Fruit fly (Drosophila melanogaster): ENCODE results near the gene Mtl.

Mtl gene

dm6 chr3R:27636010-27636584 is at the start of gene Mtl, which contains the start of gene CG5611:
Gene Mtl, plus strand, starts transcription at chr3R:27636412.
Gene CG5611, minus strand, starts transcription at chr3R:27636060.
- TF ChIP-seq Sp1 (GFP tag; optimal IDR thresholded peaks at IDR 0.05) (peak; percentile 99), ey (GFP tag; optimal IDR thresholded peaks at IDR 0.05) (peak; percentile 99), N (GFP tag; optimal IDR thresholded peaks at IDR 0.05) (no peak), Vsx2 (GFP tag; optimal IDR thresholded peaks at IDR 0.05; ENCODE audit: partially characterized antibody) (no peak), Hr78 (GFP tag; optimal IDR thresholded peaks at IDR 0.05) (no peak), woc (GFP tag; optimal IDR thresholded peaks at IDR 0.05) (peak; percentile 97), GATAd (GFP tag; optimal IDR thresholded peaks at IDR 0.05) (peak; percentile 98), HLH106 (tag; optimal IDR thresholded peaks at IDR 0.05) (peak; percentile 100), h (GFP tag; optimal IDR thresholded peaks at IDR 0.05) (peak; percentile 100), Rel (GFP tag; optimal IDR thresholded peaks at IDR 0.05) (peak; percentile 92), Rel (tag; optimal IDR thresholded peaks at IDR 0.05) (peak; percentile 93), pan (optimal IDR thresholded peaks at IDR 0.05) (no peak), dsf (GFP tag; optimal IDR thresholded peaks at IDR 0.05; ENCODE audit: borderline replicate concordance) (peak; percentile 98), foxo (GFP tag; optimal IDR thresholded peaks at IDR 0.05) (peak; percentile 65 to 100), sage (GFP tag; optimal IDR thresholded peaks at IDR 0.05) (peak; percentile 98), CG32264 (GFP tag; optimal IDR thresholded peaks at IDR 0.05) (peak; percentile 95), tai (GFP tag; optimal IDR thresholded peaks at IDR 0.05) (peak; percentile 98), CrebA (GFP tag; optimal IDR thresholded peaks at IDR 0.05; ENCODE audit: borderline replicate concordance) (peak; percentile 95), brk (GFP tag; optimal IDR thresholded peaks at IDR 0.05) (peak; percentile 99), Dif (GFP tag; optimal IDR thresholded peaks at IDR 0.05; ENCODE audit: partially characterized antibody) (no peak), lola (GFP tag; optimal IDR thresholded peaks at IDR 0.05) (no peak), CG9705 (GFP tag; optimal IDR thresholded peaks at IDR 0.05) (peak; percentile 99), Dfd (GFP tag; optimal IDR thresholded peaks at IDR 0.05) (peak; percentile 97), Myc (optimal IDR thresholded peaks at IDR 0.05) (peak; percentile 96), psq (GFP tag; optimal IDR thresholded peaks at IDR 0.05) (peak; percentile 99), fru (GFP tag; optimal IDR thresholded peaks at IDR 0.05) (peak; percentile 99), Hr83 (GFP tag; optimal IDR thresholded peaks at IDR 0.05; ENCODE audit: poor library complexity, severe bottlenecking) (peak; percentile 97), Abd-B (GFP tag; optimal IDR thresholded peaks at IDR 0.05) (no peak), usp (GFP tag; optimal IDR thresholded peaks at IDR 0.05) (no peak), Hnf4 (GFP tag; optimal IDR thresholded peaks at IDR 0.05) (peak; percentile 99), dl (GFP tag; optimal IDR thresholded peaks at IDR 0.05; ENCODE audit: insufficient read depth in 1 of 2, partially characterized antibody in 2 of 2) (no peak), OdsH (GFP tag; optimal IDR thresholded peaks at IDR 0.05) (peak; percentile 100), jim (GFP tag; optimal IDR thresholded peaks at IDR 0.05) (peak; percentile 94), Mio (GFP tag; optimal IDR thresholded peaks at IDR 0.05) (peak; percentile 93), rgr (GFP tag; optimal IDR thresholded peaks at IDR 0.05) (peak; percentile 100), dmrt93B (GFP tag; optimal IDR thresholded peaks at IDR 0.05) (peak; percentile 100), Jra (GFP tag; optimal IDR thresholded peaks at IDR 0.05) (peak; percentile 98), sv (GFP tag; optimal IDR thresholded peaks at IDR 0.05) (peak; percentile 100), br (GFP tag; optimal IDR thresholded peaks at IDR 0.05) (peak; percentile 99)

DNA sequence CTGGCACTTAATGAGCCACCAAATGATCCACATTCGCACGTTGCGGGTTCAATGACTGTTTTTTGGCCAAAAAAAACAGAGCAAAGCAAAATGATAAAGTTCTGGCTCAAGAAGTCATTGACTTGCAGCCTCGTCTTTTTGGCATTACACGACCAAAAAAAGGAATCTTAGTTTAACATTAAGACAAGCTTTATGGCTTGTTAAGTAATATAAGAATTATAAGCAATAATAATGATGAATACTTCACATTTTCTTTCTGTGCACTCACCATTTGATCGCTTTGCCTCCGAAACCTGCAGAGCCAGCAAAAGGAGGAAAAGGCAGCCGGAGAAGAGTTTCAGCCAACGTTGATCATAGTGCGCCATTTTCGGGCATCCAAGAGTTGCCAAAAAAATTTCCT is 43.0 kb upstream of the Mtl start:
- peak; percentile 47 for TF ChIP-seq woc (GFP tag; optimal IDR thresholded peaks at IDR 0.05)
- no peak for TF ChIP-seq usp (GFP tag; optimal IDR thresholded peaks at IDR 0.05)
- TF ChIP-seq ey (GFP tag; optimal IDR thresholded peaks at IDR 0.05), result peak; percentile 52
- TF ChIP-seq Dif (GFP tag; optimal IDR thresholded peaks at IDR 0.05; ENCODE audit: partially characterized antibody), result no peak
- no peak for TF ChIP-seq Jra (GFP tag; optimal IDR thresholded peaks at IDR 0.05)
- TF ChIP-seq br (GFP tag; optimal IDR thresholded peaks at IDR 0.05), result peak; percentile 66
- no peak for TF ChIP-seq Hr78 (GFP tag; optimal IDR thresholded peaks at IDR 0.05)
- peak; percentile 27 for TF ChIP-seq CG9705 (GFP tag; optimal IDR thresholded peaks at IDR 0.05)
- TF ChIP-seq foxo (GFP tag; optimal IDR thresholded peaks at IDR 0.05), result peak in 1 of 2 experiments; percentile 65
- TF ChIP-seq Rel (GFP tag; optimal IDR thresholded peaks at IDR 0.05), result no peak
- TF ChIP-seq Rel (tag; optimal IDR thresholded peaks at IDR 0.05), result peak; percentile 6
- no peak for TF ChIP-seq pan (optimal IDR thresholded peaks at IDR 0.05)
- TF ChIP-seq fru (GFP tag; optimal IDR thresholded peaks at IDR 0.05), result peak; percentile 60
- no peak for TF ChIP-seq sv (GFP tag; optimal IDR thresholded peaks at IDR 0.05)
- TF ChIP-seq rgr (GFP tag; optimal IDR thresholded peaks at IDR 0.05), result no peak
- no peak for TF ChIP-seq Dfd (GFP tag; optimal IDR thresholded peaks at IDR 0.05)
- no peak for TF ChIP-seq dl (GFP tag; optimal IDR thresholded peaks at IDR 0.05; ENCODE audit: insufficient read depth in 1 of 2, partially characterized antibody in 2 of 2)
- peak; percentile 35 for TF ChIP-seq sage (GFP tag; optimal IDR thresholded peaks at IDR 0.05)
- TF ChIP-seq CG32264 (GFP tag; optimal IDR thresholded peaks at IDR 0.05), result no peak
- no peak for TF ChIP-seq brk (GFP tag; optimal IDR thresholded peaks at IDR 0.05)
- peak; percentile 71 for TF ChIP-seq psq (GFP tag; optimal IDR thresholded peaks at IDR 0.05)
- no peak for TF ChIP-seq GATAd (GFP tag; optimal IDR thresholded peaks at IDR 0.05)
- peak; percentile 43 for TF ChIP-seq OdsH (GFP tag; optimal IDR thresholded peaks at IDR 0.05)
- TF ChIP-seq dmrt93B (GFP tag; optimal IDR thresholded peaks at IDR 0.05), result no peak
- TF ChIP-seq HLH106 (tag; optimal IDR thresholded peaks at IDR 0.05), result peak; percentile 67
- TF ChIP-seq Hr83 (GFP tag; optimal IDR thresholded peaks at IDR 0.05; ENCODE audit: poor library complexity, severe bottlenecking), result no peak
- TF ChIP-seq Vsx2 (GFP tag; optimal IDR thresholded peaks at IDR 0.05; ENCODE audit: partially characterized antibody), result no peak
- TF ChIP-seq Abd-B (GFP tag; optimal IDR thresholded peaks at IDR 0.05), result no peak
- no peak for TF ChIP-seq Mio (GFP tag; optimal IDR thresholded peaks at IDR 0.05)
- TF ChIP-seq jim (GFP tag; optimal IDR thresholded peaks at IDR 0.05), result no peak
- TF ChIP-seq h (GFP tag; optimal IDR thresholded peaks at IDR 0.05), result peak; percentile 53
- peak; percentile 69 for TF ChIP-seq Sp1 (GFP tag; optimal IDR thresholded peaks at IDR 0.05)
- no peak for TF ChIP-seq Hnf4 (GFP tag; optimal IDR thresholded peaks at IDR 0.05)
- no peak for TF ChIP-seq dsf (GFP tag; optimal IDR thresholded peaks at IDR 0.05; ENCODE audit: borderline replicate concordance)
- TF ChIP-seq CrebA (GFP tag; optimal IDR thresholded peaks at IDR 0.05; ENCODE audit: borderline replicate concordance), result no peak
